Fruit fly (Drosophila melanogaster): ENCODE measurements around the gene ergic53.

The ergic53 gene

dm6 chr3L:8547104-8547523, 12.3 kb downstream of the ergic53 start (continued):
- TF ChIP-seq tio (GFP tag; optimal IDR thresholded peaks at IDR 0.05) (peak; percentile 88), Xrp1 (GFP tag; IDR thresholded peaks at IDR 0.05) (peak; percentile 83), CG1602 (GFP tag; optimal IDR thresholded peaks at IDR 0.05) (peak; percentile 71), CG17912 (GFP tag; optimal IDR thresholded peaks at IDR 0.05) (peak; percentile 55), GATAe (GFP tag; conservative IDR thresholded peaks at IDR 0.05) (peak; percentile 64), sisA (GFP tag; IDR thresholded peaks at IDR 0.05) (peak; percentile 77), CG13296 (GFP tag; optimal IDR thresholded peaks at IDR 0.05) (peak; percentile 91), pan (optimal IDR thresholded peaks at IDR 0.05) (no peak), pan (GFP tag; optimal IDR thresholded peaks at IDR 0.05 in 1 of 2, IDR thresholded peaks at IDR 0.05 in 1 of 2) (peak in 1 of 2 experiments; percentile 87), Hey (tag; optimal IDR thresholded peaks at IDR 0.05) (peak; percentile 10), H15 (GFP tag; IDR thresholded peaks at IDR 0.05) (peak; percentile 78), CG11695 (GFP tag; IDR thresholded peaks at IDR 0.05) (peak; percentile 89), CG10321 (GFP tag; IDR thresholded peaks at IDR 0.05) (peak; percentile 55), Dek (tag; optimal IDR thresholded peaks at IDR 0.05) (peak; percentile 90), zen2 (GFP tag; IDR thresholded peaks at IDR 0.05; ENCODE audit: partially characterized antibody) (no peak), Ssrp (tag; optimal IDR thresholded peaks at IDR 0.05) (peak; percentile 88), HLH4C (GFP tag; IDR thresholded peaks at IDR 0.05; ENCODE audit: partially characterized antibody) (no peak), maf-S (GFP tag; optimal IDR thresholded peaks at IDR 0.05) (peak; percentile 50), CG12155 (GFP tag; optimal IDR thresholded peaks at IDR 0.05) (peak; percentile 77), CG10147 (GFP tag; optimal IDR thresholded peaks at IDR 0.05) (peak; percentile 89), dimm (GFP tag; IDR thresholded peaks at IDR 0.05) (peak; percentile 47; the same call in 1 of the 2 replicates), schlank (tag; optimal IDR thresholded peaks at IDR 0.05) (peak; percentile 55), sd (tag; optimal IDR thresholded peaks at IDR 0.05) (peak; percentile 67), Scr (GFP tag; IDR thresholded peaks at IDR 0.05; ENCODE audit: partially characterized antibody) (no peak), sug (tag; optimal IDR thresholded peaks at IDR 0.05) (peak; percentile 81), CG16815 (GFP tag; optimal IDR thresholded peaks at IDR 0.05) (peak; percentile 80), lbe (GFP tag; optimal IDR thresholded peaks at IDR 0.05) (peak; percentile 20), CG2199 (GFP tag; IDR thresholded peaks at IDR 0.05) (0 out of 3 replicates have a peak, but pooled peaks have one; percentile 48), mam (GFP tag; optimal IDR thresholded peaks at IDR 0.05) (peak; percentile 81), Chrac-16 (GFP tag; optimal IDR thresholded peaks at IDR 0.05) (peak; percentile 76), mirr (GFP tag; optimal IDR thresholded peaks at IDR 0.05) (peak; percentile 43), tna (GFP tag; IDR thresholded peaks at IDR 0.05; ENCODE audit: partially characterized antibody) (no peak), Mrtf (GFP tag; IDR thresholded peaks at IDR 0.05) (peak; percentile 76; the same call in 2 of the 3 replicates), dpn (GFP tag; optimal IDR thresholded peaks at IDR 0.05) (peak; percentile 77 to 86), Fer1 (GFP tag; optimal IDR thresholded peaks at IDR 0.05) (peak; percentile 91), CG12104 (GFP tag; optimal IDR thresholded peaks at IDR 0.05) (peak; percentile 82), Spps (tag; optimal IDR thresholded peaks at IDR 0.05) (peak; percentile 51), sna (GFP tag; IDR thresholded peaks at IDR 0.05; ENCODE audit: partially characterized antibody) (no peak), sr (GFP tag; IDR thresholded peaks at IDR 0.05) (no peak), CG10979 (tag; optimal IDR thresholded peaks at IDR 0.05) (peak; percentile 83), CG34224 (GFP tag; IDR thresholded peaks at IDR 0.05; ENCODE audit: partially characterized antibody) (no peak), Blimp-1 (GFP tag; optimal IDR thresholded peaks at IDR 0.05) (peak; percentile 85), wdn (GFP tag; IDR thresholded peaks at IDR 0.05) (peak; percentile 80), eve (GFP tag; optimal IDR thresholded peaks at IDR 0.05) (peak in 1 of 2 experiments; percentile 89), CG1024 (GFP tag; IDR thresholded peaks at IDR 0.05) (no peak), Dip3 (GFP tag; optimal IDR thresholded peaks at IDR 0.05) (peak; percentile 72), her (GFP tag; optimal IDR thresholded peaks at IDR 0.05) (peak; percentile 53), CG11723 (GFP tag; optimal IDR thresholded peaks at IDR 0.05) (peak; percentile 82), slp2 (GFP tag; optimal IDR thresholded peaks at IDR 0.05) (peak; percentile 57), CG31224 (GFP tag; IDR thresholded peaks at IDR 0.05) (peak; percentile 78), Rx (GFP tag; IDR thresholded peaks at IDR 0.05) (peak; percentile 70)

All from whole organism, embryonic.